Fruit fly (Drosophila melanogaster): ENCODE data around the gene CG11674.

The CG11674 gene

dm6 chrX:14184062-14184611 is 41.5 kb downstream of the CG11674 start, which contains the start of gene CG32603:
TSS of gene CG32603 (plus strand) at chrX:14184561.
- TF ChIP-seq CG10348 (GFP tag; IDR thresholded peaks at IDR 0.05) (no peak), CG14655 (GFP tag; optimal IDR thresholded peaks at IDR 0.05) (no peak), rn (GFP tag; IDR thresholded peaks at IDR 0.05) (no peak), CG15710 (tag; optimal IDR thresholded peaks at IDR 0.05) (no peak), CG13204 (GFP tag; optimal IDR thresholded peaks at IDR 0.05) (no peak), CG17806 (tag; optimal IDR thresholded peaks at IDR 0.05) (no peak), EcR (GFP tag; optimal IDR thresholded peaks at IDR 0.05) (no peak), Pif1B (GFP tag; optimal IDR thresholded peaks at IDR 0.05) (no peak), fd96Ca (GFP tag; IDR thresholded peaks at IDR 0.05) (no peak), CG32121 (GFP tag; IDR thresholded peaks at IDR 0.05) (no peak), Snoo (tag; optimal IDR thresholded peaks at IDR 0.05) (no peak), gl (tag; optimal IDR thresholded peaks at IDR 0.05) (no peak), Pif1A (GFP tag; optimal IDR thresholded peaks at IDR 0.05) (no peak), CG12605 (GFP tag; IDR thresholded peaks at IDR 0.05) (no peak), D1 (tag; optimal IDR thresholded peaks at IDR 0.05) (no peak), CG34367 (tag; optimal IDR thresholded peaks at IDR 0.05) (no peak), CG8301 (tag; optimal IDR thresholded peaks at IDR 0.05) (no peak)

- TF ChIP-seq CG34367 (tag; optimal IDR thresholded peaks at IDR 0.05) (no peak), gl (tag; optimal IDR thresholded peaks at IDR 0.05) (no peak), CG13204 (GFP tag; optimal IDR thresholded peaks at IDR 0.05) (no peak), CG9948 (tag; optimal IDR thresholded peaks at IDR 0.05) (no peak), Ets98B (GFP tag; IDR thresholded peaks at IDR 0.05) (no peak), CG12605 (GFP tag; IDR thresholded peaks at IDR 0.05) (no peak)
Measured at dm6 chrX:14180728-14181127, 45.0 kb downstream of the CG11674 start, which contains the start of gene CG11584. TSS of gene CG11584 (plus strand) at chrX:14181028.

- TF ChIP-seq fd96Ca (GFP tag; IDR thresholded peaks at IDR 0.05) (no peak), CG32121 (GFP tag; IDR thresholded peaks at IDR 0.05) (no peak), CG17806 (tag; optimal IDR thresholded peaks at IDR 0.05) (no peak), CG14655 (GFP tag; optimal IDR thresholded peaks at IDR 0.05) (no peak), CG10348 (GFP tag; IDR thresholded peaks at IDR 0.05) (no peak), CG12605 (GFP tag; IDR thresholded peaks at IDR 0.05) (no peak), Pif1A (GFP tag; optimal IDR thresholded peaks at IDR 0.05) (no peak), Snoo (tag; optimal IDR thresholded peaks at IDR 0.05) (no peak), CG15710 (tag; optimal IDR thresholded peaks at IDR 0.05) (no peak), CG13204 (GFP tag; optimal IDR thresholded peaks at IDR 0.05) (no peak)
Measured at dm6 chrX:14176623-14177022, 49.1 kb downstream of the CG11674 start, which contains the start of gene CG11581. TSS of gene CG11581 (plus strand) at chrX:14176923.

- no peak for TF ChIP-seq CG34367 (tag; optimal IDR thresholded peaks at IDR 0.05)
- no peak for TF ChIP-seq CG8301 (tag; optimal IDR thresholded peaks at IDR 0.05)
- TF ChIP-seq Ets98B (GFP tag; IDR thresholded peaks at IDR 0.05): no peak
- no peak for TF ChIP-seq CG12605 (GFP tag; IDR thresholded peaks at IDR 0.05)
- TF ChIP-seq gl (tag; optimal IDR thresholded peaks at IDR 0.05): no peak
- TF ChIP-seq CG32121 (GFP tag; IDR thresholded peaks at IDR 0.05): no peak
- no peak for TF ChIP-seq rn (GFP tag; IDR thresholded peaks at IDR 0.05)
- TF ChIP-seq EcR (GFP tag; optimal IDR thresholded peaks at IDR 0.05): no peak
- no peak for TF ChIP-seq Pif1B (GFP tag; optimal IDR thresholded peaks at IDR 0.05)
- no peak for TF ChIP-seq CG9948 (tag; optimal IDR thresholded peaks at IDR 0.05)
- no peak for TF ChIP-seq CG17806 (tag; optimal IDR thresholded peaks at IDR 0.05)
- TF ChIP-seq CG15710 (tag; optimal IDR thresholded peaks at IDR 0.05): no peak
- TF ChIP-seq CG14655 (GFP tag; optimal IDR thresholded peaks at IDR 0.05): no peak
Measured at dm6 chrX:14175663-14176062, 50.0 kb downstream of the CG11674 start.
